Worm (Caenorhabditis elegans) whole organism, L4 larva: Measurements from ENCODE around the gene tpst-1.

Experiments used
- F26F4.8 ChIP-seq: fragments of 200-800 bp; sonication (Bioruptor generic); conservative IDR thresholded peaks from 2 replicates; pipeline ENCODE4 v1.3.6; 2022; ENCODE audit warnings: missing genetic modification characterization, missing compliant biosample characterization
- F37D6.2 ChIP-seq: sonication (generic microtip); optimal IDR thresholded peaks from 2 replicates; lab custom pipeline; 2016; ENCODE audit warnings: mild to moderate bottlenecking, missing genetic modification characterization, missing compliant biosample characterization
- F44E2.7 ChIP-seq: fragments of 200-800 bp; sonication (Bioruptor generic); IDR thresholded peaks from 2 replicates; pipeline ENCODE4 v2.1.2; 2022; ENCODE audit warnings: missing genetic modification characterization, missing compliant biosample characterization
- T20F7.1 ChIP-seq: fragments of 200-800 bp; sonication (Bioruptor generic); optimal IDR thresholded peaks from 2 replicates; lab custom pipeline; 2018; ENCODE audit warnings: mild to moderate bottlenecking, missing genetic modification characterization, missing compliant biosample characterization
- T26A8.4 ChIP-seq: fragments of 200-800 bp; sonication (Bioruptor generic); IDR thresholded peaks from 2 replicates; pipeline ENCODE4 v1.3.6; 2022; ENCODE audit warnings: missing genetic modification characterization, missing compliant biosample characterization
- Y5F2A.4 ChIP-seq: fragments of 200-800 bp; sonication (Bioruptor generic); optimal IDR thresholded peaks from 2 replicates; lab custom pipeline; 2018; ENCODE audit warnings: mild to moderate bottlenecking, missing genetic modification characterization, missing compliant biosample characterization
- ZK337.2 ChIP-seq: fragments of 200-800 bp; sonication (Bioruptor generic); IDR thresholded peaks from 2 replicates; pipeline ENCODE4 v1.3.6; 2022; ENCODE audit warnings: missing genetic modification reagents, missing genetic modification characterization, missing compliant biosample characterization
- ZK546.5 ChIP-seq, 2 experiments: sonication (generic microtip); optimal IDR thresholded peaks; 2 replicates each; lab custom pipeline; 2017; ENCODE audit warnings: missing biosample characterization in 2 of 2, missing genetic modification characterization in 2 of 2
- aha-1 ChIP-seq: fragments of 150-350 bp; peaks from one replicate; lab custom pipeline; 2014; ENCODE audit warnings: missing biosample characterization, missing genetic modification characterization
- arid-1 ChIP-seq: fragments of 200-800 bp; sonication (Bioruptor generic); conservative IDR thresholded peaks from 2 replicates; pipeline ENCODE4 v1.3.6; 2022; ENCODE audit warnings: missing genetic modification reagents, missing genetic modification characterization, missing compliant biosample characterization
- ceh-62 ChIP-seq: sonication (generic microtip); optimal IDR thresholded peaks from 2 replicates; lab custom pipeline; 2017; ENCODE audit warnings: missing biosample characterization, missing genetic modification characterization
- ceh-82 ChIP-seq: sonication (generic microtip); optimal IDR thresholded peaks from 2 replicates; lab custom pipeline; 2017; ENCODE audit warnings: missing biosample characterization, missing genetic modification characterization
- cey-2 ChIP-seq: sonication (generic microtip); optimal IDR thresholded peaks from 3 replicates; lab custom pipeline; 2017; ENCODE audit warnings: missing genetic modification characterization, mild to moderate bottlenecking, missing compliant biosample characterization, antibody characterized with exemption, borderline replicate concordance; ENCODE audit not compliant: insufficient read depth
- daf-12 ChIP-seq: fragments of 150-350 bp; optimal IDR thresholded peaks from 2 replicates; lab custom pipeline; 2014; ENCODE audit warnings: missing biosample characterization, missing genetic modification reagents, missing genetic modification characterization
- daf-16 ChIP-seq, 3 experiments: sonication (generic microtip); optimal IDR thresholded peaks; 2 replicates each; lab custom pipeline; 2016 to 2017; ENCODE audit warnings: missing genetic modification characterization in 3 of 3, missing genetic modification reagents in 3 of 3, mild to moderate bottlenecking in 2 of 3, missing compliant biosample characterization in 2 of 3, missing biosample characterization in 1 of 3, moderate library complexity in 1 of 3
- daf-19 ChIP-seq: fragments of 200-800 bp; sonication (Bioruptor generic); conservative IDR thresholded peaks from 2 replicates; pipeline ENCODE4 v1.3.6; 2022; ENCODE audit warnings: missing genetic modification characterization, missing compliant biosample characterization
- dve-1 ChIP-seq: sonication (generic microtip); optimal IDR thresholded peaks from 2 replicates; lab custom pipeline; 2017; ENCODE audit warnings: antibody characterized with exemption, mild to moderate bottlenecking, missing genetic modification characterization, missing compliant biosample characterization; ENCODE audit not compliant: insufficient read depth
- egl-27 ChIP-seq: sonication (generic microtip); optimal IDR thresholded peaks from 3 replicates; lab custom pipeline; 2017; ENCODE audit warnings: missing biosample characterization, missing genetic modification reagents, missing genetic modification characterization
- hmg-1.1 ChIP-seq: fragments of 200-800 bp; sonication (Bioruptor generic); IDR thresholded peaks from 2 replicates; pipeline ENCODE4 v1.3.6; 2022; ENCODE audit warnings: missing genetic modification reagents, missing genetic modification characterization, missing compliant biosample characterization
- lin-13 ChIP-seq: fragments of 150-350 bp; optimal IDR thresholded peaks from 2 replicates; lab custom pipeline; 2014; ENCODE audit warnings: missing biosample characterization, missing genetic modification reagents, missing genetic modification characterization
- lin-15B ChIP-seq: fragments of 150-350 bp; sonication (generic microtip); optimal IDR thresholded peaks from 3 replicates; lab custom pipeline; 2014; ENCODE audit warnings: missing biosample characterization, missing genetic modification characterization
- lin-29 ChIP-seq: fragments of 200-800 bp; sonication (Bioruptor generic); IDR thresholded peaks from 2 replicates; pipeline ENCODE4 v1.3.6; 2022; ENCODE audit warnings: missing genetic modification reagents, missing genetic modification characterization, missing compliant biosample characterization
- lir-3 ChIP-seq: sonication (generic microtip); optimal IDR thresholded peaks from 2 replicates; lab custom pipeline; 2016; ENCODE audit warnings: mild to moderate bottlenecking, missing genetic modification characterization, missing compliant biosample characterization
- madf-5 ChIP-seq, 2 experiments: fragments of 200-800 bp; sonication (Bioruptor generic); IDR thresholded peaks; 2 replicates each; pipeline ENCODE4 v1.3.6; 2022; ENCODE audit warnings: missing compliant biosample characterization in 2 of 2, missing genetic modification characterization in 2 of 2
- mdt-29 ChIP-seq: fragments of 200-800 bp; sonication (Bioruptor generic); IDR thresholded peaks from 2 replicates; pipeline ENCODE4 v1.3.6; 2022; ENCODE audit warnings: missing genetic modification reagents, missing genetic modification characterization, missing compliant biosample characterization
- mes-2 ChIP-seq: sonication (generic microtip); optimal IDR thresholded peaks from 2 replicates; lab custom pipeline; 2016; ENCODE audit warnings: missing genotype, mild to moderate bottlenecking, missing genetic modification characterization, missing compliant biosample characterization; ENCODE audit not compliant: poor library complexity, severe bottlenecking
- mxl-2 ChIP-seq: fragments of 200-800 bp; sonication (Bioruptor generic); conservative IDR thresholded peaks from 2 replicates; pipeline ENCODE4 v1.3.6; 2022; ENCODE audit warnings: missing genetic modification reagents, missing genetic modification characterization, missing compliant biosample characterization
- nhr-102 ChIP-seq: sonication (generic microtip); optimal IDR thresholded peaks from 2 replicates; lab custom pipeline; 2016; ENCODE audit warnings: mild to moderate bottlenecking, missing genetic modification characterization, moderate library complexity, missing compliant biosample characterization
- nhr-11 ChIP-seq: fragments of 150-350 bp; optimal IDR thresholded peaks from 2 replicates; lab custom pipeline; 2014; ENCODE audit warnings: missing biosample characterization, missing genetic modification characterization
- nhr-111 ChIP-seq: fragments of 200-800 bp; sonication (Bioruptor generic); optimal IDR thresholded peaks from 2 replicates; lab custom pipeline; 2018; ENCODE audit warnings: mild to moderate bottlenecking, missing genetic modification characterization, missing compliant biosample characterization
- nhr-41 ChIP-seq: fragments of 200-800 bp; sonication (Bioruptor generic); IDR thresholded peaks from 2 replicates; pipeline ENCODE4 v1.3.6; 2022; ENCODE audit warnings: missing genetic modification reagents, missing genetic modification characterization, missing compliant biosample characterization
- nhr-6 ChIP-seq: fragments of 150-350 bp; optimal IDR thresholded peaks from 2 replicates; lab custom pipeline; 2014; ENCODE audit warnings: missing biosample characterization, missing genetic modification characterization
- nhr-77 ChIP-seq: fragments of 150-350 bp; optimal IDR thresholded peaks from 2 replicates; lab custom pipeline; 2014; ENCODE audit warnings: missing biosample characterization, missing genetic modification characterization
- pha-4 ChIP-seq, 2 experiments: fragments of 150-350 bp in 1 of 2; fragments of 200-800 bp in 1 of 2; sonication (Bioruptor generic) in 1 of 2; IDR thresholded peaks in 1 of 2; optimal IDR thresholded peaks in 1 of 2; 2 replicates each; pipeline versions ENCODE4 v1.3.6 to Lab custom; 2014 to 2022; ENCODE audit warnings: missing genetic modification characterization in 2 of 2, missing genetic modification reagents in 2 of 2, missing biosample characterization in 1 of 2, missing compliant biosample characterization in 1 of 2
- php-3 ChIP-seq: fragments of 200-800 bp; sonication (Bioruptor generic); IDR thresholded peaks from 2 replicates; pipeline ENCODE4 v1.3.6; 2022; ENCODE audit warnings: missing genetic modification reagents, missing genetic modification characterization, missing compliant biosample characterization
- rbr-2 ChIP-seq: sonication (generic microtip); optimal IDR thresholded peaks from 2 replicates; lab custom pipeline; 2016; ENCODE audit warnings: missing genotype, missing genetic modification characterization, missing compliant biosample characterization
- saeg-2 ChIP-seq: fragments of 200-800 bp; sonication (Bioruptor generic); IDR thresholded peaks from 2 replicates; pipeline ENCODE4 v1.3.6; 2022; ENCODE audit warnings: missing genetic modification reagents, missing genetic modification characterization, missing compliant biosample characterization
- snpc-1.2 ChIP-seq: fragments of 200-800 bp; sonication (Bioruptor generic); IDR thresholded peaks from 2 replicates; pipeline ENCODE4 v1.3.6; 2022; ENCODE audit warnings: missing genetic modification reagents, missing genetic modification characterization, missing compliant biosample characterization
- snpc-4 ChIP-seq: fragments of 150-350 bp; optimal IDR thresholded peaks from 2 replicates; lab custom pipeline; 2014; ENCODE audit warnings: missing biosample characterization, missing genetic modification characterization
- spr-3 ChIP-seq: fragments of 200-800 bp; sonication (Bioruptor generic); optimal IDR thresholded peaks from 2 replicates; lab custom pipeline; 2018; ENCODE audit warnings: mild to moderate bottlenecking, missing genetic modification characterization, missing compliant biosample characterization
- unc-39 ChIP-seq: sonication (generic microtip); optimal IDR thresholded peaks from 2 replicates; lab custom pipeline; 2017; ENCODE audit warnings: missing biosample characterization, missing genetic modification characterization
- unc-62 ChIP-seq, 3 experiments: fragments of 150-350 bp in 1 of 3; sonication (generic microtip); optimal IDR thresholded peaks in 2 of 3; peaks in 1 of 3; 1 replicate in 1 of 3; 2 replicates in 2 of 3; lab custom pipeline; 2014 to 2017; ENCODE audit warnings: missing biosample characterization in 3 of 3, missing genetic modification characterization in 3 of 3, missing genetic modification reagents in 3 of 3, missing genotype in 1 of 3
- vab-7 ChIP-seq: fragments of 200-800 bp; sonication (Bioruptor generic); IDR thresholded peaks from 2 replicates; pipeline ENCODE4 v1.3.6; 2022; ENCODE audit warnings: missing genetic modification reagents, missing genetic modification characterization, missing compliant biosample characterization
- zfp-2 ChIP-seq: sonication (generic microtip); optimal IDR thresholded peaks from 2 replicates; lab custom pipeline; 2016; ENCODE audit warnings: mild to moderate bottlenecking, missing genetic modification characterization, missing compliant biosample characterization
- ztf-11 ChIP-seq: fragments of 150-350 bp; optimal IDR thresholded peaks from 2 replicates; lab custom pipeline; 2014; ENCODE audit warnings: missing biosample characterization, missing genetic modification characterization

tpst-1 gene

ce11 chrIII:12613138-12613915, 48.8 kb downstream of the tpst-1 start (continued):
- TF ChIP-seq aha-1 (peak; percentile 96), hmg-1.1 (no peak), lin-15B (tag; lab: Kevin White, UChicago) (no peak), ZK546.5 (tag; optimal IDR thresholded peaks at IDR 0.05; lab: Kevin White, UChicago) (no peak), snpc-4 (tag; lab: Kevin White, UChicago) (no peak), daf-19 (GFP tag; lab: Robert Waterston, UW) (no peak), lin-29 (GFP tag; lab: Robert Waterston, UW) (no peak), spr-3 (no peak), rbr-2 (tag; lab: Kevin White, UChicago) (no peak), madf-5 (GFP tag; IDR thresholded peaks at IDR 0.05; lab: Robert Waterston, UW) (no peak), egl-27 (tag; lab: Kevin White, UChicago) (no peak), unc-62 (GFP tag; optimal IDR thresholded peaks at IDR 0.05 in 1 of 2; lab: Kevin White, UChicago) (peak in 1 of 2 experiments; percentile 6), unc-62 (tag; optimal IDR thresholded peaks at IDR 0.05; lab: Kevin White, UChicago) (no peak), lin-13 (no peak), F26F4.8 (no peak), daf-12 (tag; lab: Kevin White, UChicago) (no peak)

- TF ChIP-seq ztf-11 (tag; lab: Kevin White, UChicago) (no peak), nhr-77 (tag; lab: Kevin White, UChicago) (peak; percentile 97), nhr-11 (tag; lab: Kevin White, UChicago) (peak; percentile 99), daf-19 (GFP tag; lab: Robert Waterston, UW) (no peak), pha-4 (GFP tag; IDR thresholded peaks at IDR 0.05; lab: Robert Waterston, UW) (peak; percentile 98), pha-4 (tag; optimal IDR thresholded peaks at IDR 0.05; lab: Kevin White, UChicago) (peak; percentile 99), ceh-62 (no peak), spr-3 (peak; percentile 52), mxl-2 (GFP tag; lab: Robert Waterston, UW) (peak; percentile 53; the same call in 1 of the 2 replicates), F44E2.7 (GFP tag; lab: Robert Waterston, UW) (no peak), php-3 (GFP tag; lab: Robert Waterston, UW) (peak; percentile 82), nhr-111 (no peak), T20F7.1 (peak; percentile 86), cey-2 (tag; lab: Kevin White, UChicago) (peak; percentile 85), unc-39 (tag; lab: Kevin White, UChicago) (peak; percentile 88), rbr-2 (tag; lab: Kevin White, UChicago) (peak; percentile 98), saeg-2 (peak; percentile 98), mdt-29 (peak; percentile 97), ZK337.2 (GFP tag; lab: Robert Waterston, UW) (0 out of 2 replicates have a peak, but pooled peaks have one; percentile 5), lir-3 (peak; percentile 31), nhr-41 (GFP tag; lab: Robert Waterston, UW) (peak; percentile 83), hmg-1.1 (peak; percentile 97), lin-13 (peak; percentile 96), unc-62 (GFP tag; optimal IDR thresholded peaks at IDR 0.05 in 1 of 2; lab: Kevin White, UChicago) (peak; percentile 85 to 100), unc-62 (tag; optimal IDR thresholded peaks at IDR 0.05; lab: Kevin White, UChicago) (peak; percentile 99), zfp-2 (tag; lab: Kevin White, UChicago) (peak; percentile 63), nhr-102 (tag; lab: Kevin White, UChicago) (peak; percentile 95), arid-1 (peak; percentile 88), mes-2 (tag; lab: Kevin White, UChicago) (peak; percentile 84), daf-16 (GFP tag; optimal IDR thresholded peaks at IDR 0.05; lab: Kevin White, UChicago) (peak; percentile 82 to 95), daf-16 (tag; optimal IDR thresholded peaks at IDR 0.05; lab: Kevin White, UChicago) (peak; percentile 98), snpc-1.2 (GFP tag; lab: Robert Waterston, UW) (peak; percentile 21; the same call in 1 of the 2 replicates), nhr-6 (tag; lab: Kevin White, UChicago) (peak; percentile 98), vab-7 (peak; percentile 47), T26A8.4 (GFP tag; lab: Robert Waterston, UW) (peak; percentile 96), Y5F2A.4 (peak; percentile 84), ceh-82 (no peak), F37D6.2 (peak; percentile 96), dve-1 (tag; lab: Kevin White, UChicago) (peak; percentile 100)
Measured at ce11 chrIII:12612519-12612935, 49.6 kb downstream of the tpst-1 start.
